Fruit fly (Drosophila melanogaster): ENCODE measurements around the gene CG33301.

The CG33301 gene

DNA sequence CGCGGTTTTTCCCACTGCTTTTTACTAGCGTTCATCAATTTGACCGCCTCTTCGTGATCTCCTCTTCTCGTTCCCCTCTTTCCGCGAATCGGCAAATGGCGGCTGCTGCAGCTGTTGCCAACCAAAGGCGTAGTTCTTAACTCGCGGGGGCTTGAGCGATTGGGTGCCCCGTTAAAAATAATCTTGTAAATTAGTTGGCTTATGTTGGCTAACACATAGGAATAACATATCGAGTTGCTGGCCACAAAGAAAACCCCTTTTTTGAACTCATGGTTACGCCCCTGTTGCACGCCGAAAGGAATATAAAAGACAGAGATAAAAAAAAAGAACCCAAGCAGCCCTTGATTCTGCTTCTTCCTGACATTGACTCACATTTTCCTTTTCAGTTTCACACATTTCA, 7.9 kb downstream of the CG33301 start (continued):
- TF ChIP-seq her (GFP tag; optimal IDR thresholded peaks at IDR 0.05): peak; percentile 16
- TF ChIP-seq mam (GFP tag; optimal IDR thresholded peaks at IDR 0.05): peak; percentile 58
- peak; percentile 85 for TF ChIP-seq CG2712 (tag; optimal IDR thresholded peaks at IDR 0.05)
- TF ChIP-seq CG10321 (GFP tag; IDR thresholded peaks at IDR 0.05): 0 out of 2 replicates have a peak, but pooled peaks have one; percentile 34
- TF ChIP-seq CG2889 (GFP tag; IDR thresholded peaks at IDR 0.05): peak; percentile 58; the same call in 2 of the 3 replicates
- TF ChIP-seq CG12299 (tag; optimal IDR thresholded peaks at IDR 0.05): no peak
- TF ChIP-seq slbo (GFP tag; IDR thresholded peaks at IDR 0.05): peak; percentile 79
- TF ChIP-seq CG15011 (GFP tag; optimal IDR thresholded peaks at IDR 0.05): no peak
- no peak for TF ChIP-seq CG8290 (GFP tag; optimal IDR thresholded peaks at IDR 0.05)
- TF ChIP-seq CG8290 (tag; optimal IDR thresholded peaks at IDR 0.05): peak in 1 of 2 experiments; percentile 77
- TF ChIP-seq pnt (GFP tag; optimal IDR thresholded peaks at IDR 0.05): peak; percentile 84
- no peak for TF ChIP-seq Opbp (GFP tag; IDR thresholded peaks at IDR 0.05; ENCODE audit: partially characterized antibody)
- TF ChIP-seq Asciz (GFP tag; optimal IDR thresholded peaks at IDR 0.05): peak; percentile 23
- TF ChIP-seq phol (tag; optimal IDR thresholded peaks at IDR 0.05): peak; percentile 86
- no peak for TF ChIP-seq vnd (GFP tag; IDR thresholded peaks at IDR 0.05; ENCODE audit: partially characterized antibody)
- peak; percentile 10 for TF ChIP-seq trh (GFP tag; optimal IDR thresholded peaks at IDR 0.05)
- peak; percentile 50 for TF ChIP-seq CG11085 (GFP tag; IDR thresholded peaks at IDR 0.05)
- TF ChIP-seq Bdp1 (GFP tag; optimal IDR thresholded peaks at IDR 0.05): peak; percentile 33
- peak; percentile 50 for TF ChIP-seq CG15269 (tag; optimal IDR thresholded peaks at IDR 0.05)
- TF ChIP-seq CG8924 (tag; optimal IDR thresholded peaks at IDR 0.05): peak; percentile 35
- TF ChIP-seq Oaz (GFP tag; IDR thresholded peaks at IDR 0.05): no peak; the same call in 1 of the 2 replicates
- peak; percentile 78 for TF ChIP-seq Side (GFP tag; optimal IDR thresholded peaks at IDR 0.05)
- TF ChIP-seq Mad (GFP tag; optimal IDR thresholded peaks at IDR 0.05): no peak
- TF ChIP-seq CG1529 (GFP tag; optimal IDR thresholded peaks at IDR 0.05): peak; percentile 43
- TF ChIP-seq danr (GFP tag; IDR thresholded peaks at IDR 0.05): peak; percentile 48; the same call in 1 of the 2 replicates
- peak; percentile 89 for TF ChIP-seq CG8765 (GFP tag; IDR thresholded peaks at IDR 0.05)
- TF ChIP-seq CG12236 (GFP tag; optimal IDR thresholded peaks at IDR 0.05): peak; percentile 67
- no peak for TF ChIP-seq sc (optimal IDR thresholded peaks at IDR 0.05)
- TF ChIP-seq sc (GFP tag; optimal IDR thresholded peaks at IDR 0.05): peak; percentile 55
- TF ChIP-seq CG11696 (GFP tag; IDR thresholded peaks at IDR 0.05): peak; percentile 56; the same call in 1 of the 2 replicates
- TF ChIP-seq ac (GFP tag; optimal IDR thresholded peaks at IDR 0.05): peak; percentile 19
- TF ChIP-seq ERR (GFP tag; optimal IDR thresholded peaks at IDR 0.05): peak; percentile 21
- no peak for TF ChIP-seq CG34224 (GFP tag; IDR thresholded peaks at IDR 0.05; ENCODE audit: partially characterized antibody)
- peak; percentile 12 for TF ChIP-seq cato (GFP tag; optimal IDR thresholded peaks at IDR 0.05; ENCODE audit: borderline replicate concordance)
- TF ChIP-seq CG16815 (GFP tag; optimal IDR thresholded peaks at IDR 0.05): peak; percentile 74
- TF ChIP-seq Gsc (GFP tag; IDR thresholded peaks at IDR 0.05): peak; percentile 61
- TF ChIP-seq Aef1 (GFP tag; IDR thresholded peaks at IDR 0.05): peak; percentile 75
- TF ChIP-seq CG1602 (GFP tag; optimal IDR thresholded peaks at IDR 0.05): peak; percentile 75
- peak; percentile 71 for TF ChIP-seq Mrtf (GFP tag; IDR thresholded peaks at IDR 0.05)
- no peak for TF ChIP-seq CrebB (tag; optimal IDR thresholded peaks at IDR 0.05)
- TF ChIP-seq CG43689 (GFP tag; IDR thresholded peaks at IDR 0.05): no peak
- peak; percentile 62 for TF ChIP-seq CG32532 (GFP tag; IDR thresholded peaks at IDR 0.05)
- TF ChIP-seq ab (GFP tag; optimal IDR thresholded peaks at IDR 0.05): no peak
- TF ChIP-seq unc-4 (GFP tag; IDR thresholded peaks at IDR 0.05; ENCODE audit: partially characterized antibody): no peak
- TF ChIP-seq Hr78 (GFP tag; optimal IDR thresholded peaks at IDR 0.05): peak in 1 of 2 experiments; percentile 2
- TF ChIP-seq CG18476 (GFP tag; optimal IDR thresholded peaks at IDR 0.05): peak; percentile 22
- peak; percentile 5 for TF ChIP-seq CG9876 (GFP tag; optimal IDR thresholded peaks at IDR 0.05)
- peak; percentile 79 for TF ChIP-seq gem (tag; optimal IDR thresholded peaks at IDR 0.05)
- TF ChIP-seq Rfx (GFP tag; IDR thresholded peaks at IDR 0.05): peak; percentile 83
- TF ChIP-seq CG13894 (tag; optimal IDR thresholded peaks at IDR 0.05): no peak
- TF ChIP-seq CG7786 (GFP tag; optimal IDR thresholded peaks at IDR 0.05): peak; percentile 63
- TF ChIP-seq ap (GFP tag; IDR thresholded peaks at IDR 0.05): peak; percentile 80

Measured in whole organism, embryonic.